Fruit fly (Drosophila melanogaster): ENCODE measurements around the gene CG7443.

The CG7443 gene

dm6 chr3R:8310678-8311077 lies 13.4 kb upstream of the CG7443 start, which contains the start of gene CG11693:
Gene CG11693 (minus strand): TSS chr3R:8310778.
- TF ChIP-seq crc (GFP tag; optimal IDR thresholded peaks at IDR 0.05), result no peak
- TF ChIP-seq Med (GFP tag), result peak; percentile 1

DNA sequence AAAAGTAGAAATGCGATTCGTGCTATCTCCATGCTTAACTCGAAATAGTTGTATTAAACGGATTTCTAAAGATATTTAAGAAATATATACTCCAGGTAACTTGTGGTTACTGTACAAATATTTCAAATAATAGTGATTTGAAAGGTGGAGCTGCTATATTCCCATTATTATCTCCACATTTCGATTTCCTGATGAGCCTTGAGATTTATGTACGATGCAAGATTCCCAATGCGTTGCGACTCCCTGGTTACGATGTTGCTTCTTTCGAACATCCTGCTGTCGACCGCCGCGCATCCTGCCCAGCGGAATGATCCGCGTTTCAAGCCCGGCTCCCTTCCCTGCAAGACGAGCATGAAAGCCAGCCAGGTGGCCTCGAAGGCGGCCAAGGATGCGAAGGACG lies 12.1 kb upstream of the CG7443 start, which contains the start of the genes CG11694 and CG11698:
Gene CG11694, minus strand, starts transcription at position 101 of the 400 bp plus-strand sequence.
Gene CG11698, plus strand, starts transcription at position 152 of the 400 bp plus-strand sequence.
- TF ChIP-seq tx (GFP tag; optimal IDR thresholded peaks at IDR 0.05) (no peak), CG13424 (tag; optimal IDR thresholded peaks at IDR 0.05) (no peak), CG8290 (GFP tag; optimal IDR thresholded peaks at IDR 0.05) (no peak), CG8290 (tag; optimal IDR thresholded peaks at IDR 0.05) (no peak), sens (GFP tag) (peak; percentile 52), sima (GFP tag; optimal IDR thresholded peaks at IDR 0.05) (no peak)

- TF ChIP-seq CG9797 (GFP tag; optimal IDR thresholded peaks at IDR 0.05), result peak; percentile 54
- TF ChIP-seq CG34422 (GFP tag; IDR thresholded peaks at IDR 0.05), result peak; percentile 52; the same call in 1 of the 3 replicates
- peak; percentile 94 for TF ChIP-seq CG34224 (GFP tag; IDR thresholded peaks at IDR 0.05; ENCODE audit: partially characterized antibody)
- no peak for TF ChIP-seq CG17568 (GFP tag; optimal IDR thresholded peaks at IDR 0.05)
- TF ChIP-seq BEAF-32 (GFP tag; optimal IDR thresholded peaks at IDR 0.05), result peak; percentile 80
- TF ChIP-seq nerfin-2 (GFP tag; IDR thresholded peaks at IDR 0.05; ENCODE audit: partially characterized antibody), result peak; percentile 79
- TF ChIP-seq sens (GFP tag), result peak; percentile 60
- no peak for TF ChIP-seq CG10654 (GFP tag; optimal IDR thresholded peaks at IDR 0.05)
- no peak for TF ChIP-seq CG7745 (tag; optimal IDR thresholded peaks at IDR 0.05)
- peak; percentile 13 for TF ChIP-seq CG1603 (tag; optimal IDR thresholded peaks at IDR 0.05)
- peak; percentile 46 for TF ChIP-seq CG4617 (GFP tag; optimal IDR thresholded peaks at IDR 0.05; ENCODE audit: borderline replicate concordance)
- peak; percentile 7 for TF ChIP-seq CG33557 (GFP tag; optimal IDR thresholded peaks at IDR 0.05)
- TF ChIP-seq sd (tag; optimal IDR thresholded peaks at IDR 0.05), result peak; percentile 56
- no peak for TF ChIP-seq Mrtf (GFP tag; IDR thresholded peaks at IDR 0.05)
- TF ChIP-seq B-H2 (GFP tag; optimal IDR thresholded peaks at IDR 0.05), result no peak
- no peak for TF ChIP-seq CHES-1-like (GFP tag; optimal IDR thresholded peaks at IDR 0.05)
- TF ChIP-seq CG12744 (GFP tag; optimal IDR thresholded peaks at IDR 0.05), result no peak
- TF ChIP-seq gfzf (GFP tag; optimal IDR thresholded peaks at IDR 0.05), result peak; percentile 30
- no peak for TF ChIP-seq CG8765 (GFP tag; IDR thresholded peaks at IDR 0.05)
- peak; percentile 70 for TF ChIP-seq CG2116 (GFP tag; optimal IDR thresholded peaks at IDR 0.05)
- peak; percentile 86 for TF ChIP-seq Bgb (GFP tag; IDR thresholded peaks at IDR 0.05; ENCODE audit: partially characterized antibody)
- no peak for TF ChIP-seq Nf-YB (GFP tag; optimal IDR thresholded peaks at IDR 0.05)
- no peak for TF ChIP-seq CG5180 (GFP tag; optimal IDR thresholded peaks at IDR 0.05)
- no peak for TF ChIP-seq CG17912 (GFP tag; optimal IDR thresholded peaks at IDR 0.05)
- peak; percentile 36 for TF ChIP-seq CG17829 (tag; optimal IDR thresholded peaks at IDR 0.05)
- TF ChIP-seq pfk (GFP tag; optimal IDR thresholded peaks at IDR 0.05), result no peak
- TF ChIP-seq CG7963 (GFP tag; IDR thresholded peaks at IDR 0.05; ENCODE audit: partially characterized antibody), result peak; percentile 71
- TF ChIP-seq CG10959 (GFP tag; IDR thresholded peaks at IDR 0.05), result no peak
- no peak for TF ChIP-seq stc (GFP tag; IDR thresholded peaks at IDR 0.05)
- peak; percentile 39 for TF ChIP-seq CG15514 (GFP tag; optimal IDR thresholded peaks at IDR 0.05)
- peak; percentile 62 for TF ChIP-seq MBD-R2 (GFP tag; IDR thresholded peaks at IDR 0.05)
- TF ChIP-seq disco-r (GFP tag; optimal IDR thresholded peaks at IDR 0.05), result no peak
- TF ChIP-seq unc-4 (GFP tag; IDR thresholded peaks at IDR 0.05; ENCODE audit: partially characterized antibody), result peak; percentile 88
- peak; percentile 42 for TF ChIP-seq CG12659 (GFP tag; optimal IDR thresholded peaks at IDR 0.05)
- peak; percentile 76 for TF ChIP-seq pzg (GFP tag; optimal IDR thresholded peaks at IDR 0.05)
- TF ChIP-seq CG31441 (GFP tag; IDR thresholded peaks at IDR 0.05), result 0 out of 2 replicates have a peak, but pooled peaks have one; percentile 18
- peak; percentile 78 for TF ChIP-seq sna (GFP tag; IDR thresholded peaks at IDR 0.05; ENCODE audit: partially characterized antibody)
- peak; percentile 0 for TF ChIP-seq grau (tag; optimal IDR thresholded peaks at IDR 0.05)
- peak; percentile 84 for TF ChIP-seq bbx (GFP tag; IDR thresholded peaks at IDR 0.05; ENCODE audit: partially characterized antibody)
Measured at dm6 chr3R:8313038-8313437, 11.1 kb upstream of the CG7443 start, which contains the start of gene CG7483. Gene CG7483 (plus strand): TSS chr3R:8313208.
